Worm (Caenorhabditis elegans): ENCODE results near the gene T16G12.8.
"Not testable (repeated sequence)": the region's sequence is repeated elsewhere in the genome, so short reads cannot be mapped to it uniquely, and the experiment has no call there.

T16G12.8 gene

ce11 chrIII:10059002-10059401, at the start of gene T16G12.8:
Gene T16G12.8, plus strand, starts transcription at chrIII:10059302.
- TF ChIP-seq unc-62 (GFP tag; optimal IDR thresholded peaks at IDR 0.05), result no peak

- TF ChIP-seq unc-62 (GFP tag; optimal IDR thresholded peaks at IDR 0.05), result no peak
Observed at ce11 chrIII:10010117-10010516, 49.0 kb upstream of the T16G12.8 start, which contains the start of gene fbxa-155. Gene fbxa-155, minus strand, starts transcription at chrIII:10010217.

- no peak for TF ChIP-seq unc-62 (GFP tag; optimal IDR thresholded peaks at IDR 0.05)
Observed at ce11 chrIII:10012136-10012535, 47.0 kb upstream of the T16G12.8 start, which contains the start of gene C05B5.16. Gene C05B5.16, plus strand, starts transcription at chrIII:10012436.

- TF ChIP-seq unc-62 (GFP tag; optimal IDR thresholded peaks at IDR 0.05), result no peak
Observed at ce11 chrIII:10016413-10017051, 42.6 kb upstream of the T16G12.8 start, which contains the start of gene rgs-1. Gene rgs-1, minus strand, starts transcription at chrIII:10016558.

ce11 chrIII:10018007-10018406, 41.1 kb upstream of the T16G12.8 start:
- TF ChIP-seq unc-62 (GFP tag; optimal IDR thresholded peaks at IDR 0.05), result no peak

- no peak for TF ChIP-seq unc-62 (GFP tag; optimal IDR thresholded peaks at IDR 0.05)
Observed at ce11 chrIII:10023452-10023851, 35.6 kb upstream of the T16G12.8 start, which contains the start of gene ins-21. Gene ins-21, plus strand, starts transcription at chrIII:10023752.

ce11 chrIII:10025989-10026388, 33.1 kb upstream of the T16G12.8 start, which contains the start of gene ins-22:
Gene ins-22, plus strand, starts transcription at chrIII:10026289.
- no peak for TF ChIP-seq unc-62 (GFP tag; optimal IDR thresholded peaks at IDR 0.05)

- TF ChIP-seq unc-62 (GFP tag; optimal IDR thresholded peaks at IDR 0.05), result no peak
Observed at ce11 chrIII:10027947-10028346, 31.2 kb upstream of the T16G12.8 start, which contains the start of gene ins-23. Gene ins-23, plus strand, starts transcription at chrIII:10028247.

- no peak for TF ChIP-seq unc-62 (GFP tag; optimal IDR thresholded peaks at IDR 0.05)
Observed at ce11 chrIII:10030549-10030948, 28.6 kb upstream of the T16G12.8 start, which contains the start of gene M04D8.4. Gene M04D8.4, minus strand, starts transcription at chrIII:10030649.

- no peak for TF ChIP-seq unc-62 (GFP tag; optimal IDR thresholded peaks at IDR 0.05)
Observed at ce11 chrIII:10033213-10033612, 25.9 kb upstream of the T16G12.8 start, which contains the start of gene M04D8.5. Gene M04D8.5, minus strand, starts transcription at chrIII:10033313.

ce11 chrIII:10033881-10034280, 25.2 kb upstream of the T16G12.8 start, which contains the start of gene M04D8.8:
Gene M04D8.8, plus strand, starts transcription at chrIII:10034181.
- TF ChIP-seq unc-62 (GFP tag; optimal IDR thresholded peaks at IDR 0.05), result no peak

- TF ChIP-seq unc-62 (GFP tag; optimal IDR thresholded peaks at IDR 0.05), result no peak
Observed at ce11 chrIII:10035783-10036182, 23.3 kb upstream of the T16G12.8 start, which contains the start of gene xbx-3. Gene xbx-3, plus strand, starts transcription at chrIII:10035945.

ce11 chrIII:10037150-10037549, 22.0 kb upstream of the T16G12.8 start, which contains the start of gene M04D8.7:
Gene M04D8.7, plus strand, starts transcription at chrIII:10037450.
- no peak for TF ChIP-seq unc-62 (GFP tag; optimal IDR thresholded peaks at IDR 0.05)

ce11 chrIII:10040013-10040412, 19.1 kb upstream of the T16G12.8 start, which contains the start of gene T16G12.7:
Gene T16G12.7, minus strand, starts transcription at chrIII:10040113.
- TF ChIP-seq unc-62 (GFP tag; optimal IDR thresholded peaks at IDR 0.05), result no peak

- no peak for TF ChIP-seq unc-62 (GFP tag; optimal IDR thresholded peaks at IDR 0.05)
Observed at ce11 chrIII:10049682-10050081, 9.4 kb upstream of the T16G12.8 start, which contains the start of gene T16G12.1. Gene T16G12.1, minus strand, starts transcription at chrIII:10049857.

ce11 chrIII:10050321-10050720, 8.8 kb upstream of the T16G12.8 start, which contains the start of gene T16G12.3:
Gene T16G12.3, plus strand, starts transcription at chrIII:10050621.
- not testable (repeated sequence) for TF ChIP-seq unc-62 (GFP tag; optimal IDR thresholded peaks at IDR 0.05)

- not testable (repeated sequence) for TF ChIP-seq unc-62 (GFP tag; optimal IDR thresholded peaks at IDR 0.05)
Observed at ce11 chrIII:10053312-10053711, 5.8 kb upstream of the T16G12.8 start, which contains the start of gene T16G12.12. Gene T16G12.12, plus strand, starts transcription at chrIII:10053612.

All from whole organism, dauer.